Worm (Caenorhabditis elegans) whole organism, L2 larva: Measurements from ENCODE around the gene col-149.

Experiments used
- blmp-1 ChIP-seq: sonication (generic microtip); optimal IDR thresholded peaks from 2 replicates; lab custom pipeline; 2017; ENCODE audit warnings: missing genetic modification characterization, mild to moderate bottlenecking, missing compliant biosample characterization, antibody characterized with exemption, moderate library complexity; ENCODE audit not compliant: insufficient read depth
- ceh-82 ChIP-seq: fragments of 150-350 bp; optimal IDR thresholded peaks from 2 replicates; lab custom pipeline; 2014; ENCODE audit warnings: missing biosample characterization, missing genetic modification characterization
- elt-3 ChIP-seq: sonication (generic microtip); optimal IDR thresholded peaks from 2 replicates; lab custom pipeline; 2017; ENCODE audit warnings: missing biosample characterization, missing genetic modification characterization
- lin-13 ChIP-seq: fragments of 150-350 bp; optimal IDR thresholded peaks from 2 replicates; lab custom pipeline; 2014; ENCODE audit warnings: missing biosample characterization, missing genetic modification reagents, missing genetic modification characterization
- mdl-1 ChIP-seq, 2 experiments: fragments of 150-350 bp in 1 of 2; sonication (generic microtip) in 1 of 2; optimal IDR thresholded peaks; 2 replicates each; lab custom pipeline; 2017; ENCODE audit warnings: missing biosample characterization in 2 of 2, missing genetic modification characterization in 2 of 2
- nhr-11 ChIP-seq: fragments of 150-350 bp; optimal IDR thresholded peaks from 2 replicates; lab custom pipeline; 2014; ENCODE audit warnings: missing biosample characterization, missing genetic modification characterization
- skn-1 ChIP-seq: sonication (generic microtip); optimal IDR thresholded peaks from 2 replicates; lab custom pipeline; 2017; ENCODE audit warnings: missing biosample characterization, missing genetic modification characterization
- sma-3 ChIP-seq: sonication (generic microtip); optimal IDR thresholded peaks from 2 replicates; lab custom pipeline; 2016; ENCODE audit warnings: missing genetic modification reagents, missing genetic modification characterization, missing compliant biosample characterization
- snpc-4 ChIP-seq: fragments of 150-350 bp; optimal IDR thresholded peaks from 2 replicates; lab custom pipeline; 2014; ENCODE audit warnings: missing biosample characterization, missing genetic modification characterization
- unc-39 ChIP-seq: fragments of 150-350 bp; optimal IDR thresholded peaks from 2 replicates; lab custom pipeline; 2014; ENCODE audit warnings: missing biosample characterization, missing genetic modification characterization
- unc-62 ChIP-seq: fragments of 150-350 bp; optimal IDR thresholded peaks from 2 replicates; lab custom pipeline; 2014; ENCODE audit warnings: missing biosample characterization, missing genetic modification reagents, missing genetic modification characterization
- ztf-1 ChIP-seq: fragments of 200-800 bp; sonication (Bioruptor generic); conservative IDR thresholded peaks from 2 replicates; pipeline ENCODE4 v1.3.6; 2022; ENCODE audit warnings: missing genetic modification characterization, missing compliant biosample characterization
- ztf-11 ChIP-seq: sonication (generic microtip); optimal IDR thresholded peaks from 2 replicates; lab custom pipeline; 2017; ENCODE audit warnings: missing biosample characterization, missing genetic modification characterization
- ztf-4 ChIP-seq: fragments of 150-350 bp; optimal IDR thresholded peaks from 2 replicates; lab custom pipeline; 2014; ENCODE audit warnings: missing biosample characterization, missing genetic modification characterization

- TF ChIP-seq ztf-1 (GFP tag; lab: Robert Waterston, UW) (no peak), blmp-1 (tag; lab: Kevin White, UChicago) (no peak), nhr-11 (tag; lab: Kevin White, UChicago) (no peak), ceh-82 (no peak), ztf-11 (tag; lab: Kevin White, UChicago) (no peak), sma-3 (no peak), lin-13 (GFP tag; lab: Kevin White, UChicago) (no peak), mdl-1 (tag; optimal IDR thresholded peaks at IDR 0.05; lab: Kevin White, UChicago) (no peak), snpc-4 (tag; lab: Kevin White, UChicago) (no peak), ztf-4 (tag; lab: Kevin White, UChicago) (no peak), elt-3 (tag; lab: Kevin White, UChicago) (no peak), unc-39 (tag; lab: Kevin White, UChicago) (no peak), unc-62 (GFP tag; lab: Kevin White, UChicago) (no peak), skn-1 (tag; lab: Kevin White, UChicago) (no peak)
Observed at ce11 chrV:10277579-10277978, 15.1 kb downstream of the col-149 start, which contains the start of gene lys-1.
